Fruit fly (Drosophila melanogaster): ENCODE measurements around the gene CG4045.

Gene CG4045

DNA sequence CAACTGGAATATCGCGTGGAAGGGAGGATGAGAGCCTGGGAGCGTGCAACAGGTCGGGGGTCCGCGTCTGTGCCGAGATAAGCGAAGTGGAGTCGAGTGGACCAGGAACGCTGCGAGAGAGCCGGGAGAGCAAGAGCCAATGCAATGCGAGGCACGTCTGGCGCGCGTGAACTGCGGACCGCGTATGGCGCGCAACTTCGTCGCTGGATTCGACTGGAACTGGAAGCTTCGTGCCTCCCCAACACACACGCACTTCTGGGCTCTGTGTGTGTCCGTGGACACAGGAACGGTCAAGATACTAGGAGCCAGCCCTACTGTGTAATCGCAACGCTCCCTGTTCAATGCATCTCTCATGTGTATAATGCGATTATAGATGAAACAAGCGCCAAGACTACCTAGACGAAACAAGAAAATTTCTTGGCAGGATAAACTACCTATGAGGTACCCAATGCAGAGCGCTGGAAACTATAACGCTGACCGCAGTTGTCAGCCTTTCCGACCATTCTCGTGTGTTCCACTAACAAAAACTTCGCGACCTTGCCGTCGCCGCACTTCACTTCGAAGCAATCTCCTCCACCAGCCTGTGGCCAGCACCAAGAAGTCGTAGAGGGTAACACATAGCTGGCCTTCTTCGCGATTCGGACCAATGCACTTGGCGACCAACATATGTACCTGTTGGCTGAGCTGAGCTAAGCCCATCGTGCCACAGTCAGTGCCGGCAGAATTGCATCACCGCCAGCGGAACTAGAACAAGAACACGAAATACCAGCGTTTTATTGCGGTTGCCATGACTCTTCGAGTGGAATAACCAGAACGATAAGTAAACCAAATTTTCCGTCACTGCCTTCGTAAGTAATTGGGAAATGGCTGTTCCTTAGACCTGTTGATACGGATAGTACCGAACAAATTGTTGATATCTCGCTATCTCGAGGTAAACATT, 3.6 kb downstream of the CG4045 start, which contains the start of gene Rtca (continued):
- TF ChIP-seq CG8290 (GFP tag; optimal IDR thresholded peaks at IDR 0.05) (peak; percentile 14), CG8290 (tag; optimal IDR thresholded peaks at IDR 0.05) (peak in 1 of 2 experiments; percentile 62), gem (tag; optimal IDR thresholded peaks at IDR 0.05) (peak; percentile 78), CG1529 (GFP tag; optimal IDR thresholded peaks at IDR 0.05) (peak; percentile 8), CG12769 (tag; optimal IDR thresholded peaks at IDR 0.05) (peak; percentile 75), CG9609 (GFP tag; optimal IDR thresholded peaks at IDR 0.05) (peak; percentile 74), CkIIα-i1 (GFP tag; IDR thresholded peaks at IDR 0.05) (no peak), ac (GFP tag; optimal IDR thresholded peaks at IDR 0.05) (no peak), CG7839 (tag; optimal IDR thresholded peaks at IDR 0.05) (peak; percentile 80), Optix (GFP tag; IDR thresholded peaks at IDR 0.05) (peak; percentile 65; the same call in 1 of the 3 replicates), tx (GFP tag; optimal IDR thresholded peaks at IDR 0.05) (peak; percentile 68), slp2 (GFP tag; optimal IDR thresholded peaks at IDR 0.05) (no peak), nerfin-2 (GFP tag; IDR thresholded peaks at IDR 0.05; ENCODE audit: partially characterized antibody) (no peak), Rx (GFP tag; IDR thresholded peaks at IDR 0.05) (no peak; the same call in 1 of the 2 replicates), B-H2 (GFP tag; optimal IDR thresholded peaks at IDR 0.05) (no peak), br (optimal IDR thresholded peaks at IDR 0.05) (no peak), CG2712 (tag; optimal IDR thresholded peaks at IDR 0.05) (peak; percentile 53), Oli (tag; optimal IDR thresholded peaks at IDR 0.05) (peak; percentile 77), croc (GFP tag; conservative IDR thresholded peaks at IDR 0.05) (0 out of 3 replicates have a peak, but pooled peaks have one; percentile 18), Dip2 (GFP tag; IDR thresholded peaks at IDR 0.05) (no peak), CG17186 (GFP tag; optimal IDR thresholded peaks at IDR 0.05) (no peak), CG5180 (GFP tag; optimal IDR thresholded peaks at IDR 0.05) (peak; percentile 41), CG7357 (GFP tag; IDR thresholded peaks at IDR 0.05) (no peak), Kr (GFP tag; optimal IDR thresholded peaks at IDR 0.05) (no peak), Ravus (GFP tag; IDR thresholded peaks at IDR 0.05) (no peak), da (GFP tag; optimal IDR thresholded peaks at IDR 0.05) (no peak), chm (GFP tag; IDR thresholded peaks at IDR 0.05) (no peak), CG4730 (GFP tag; IDR thresholded peaks at IDR 0.05) (no peak), gfzf (GFP tag; optimal IDR thresholded peaks at IDR 0.05) (no peak), CG33557 (GFP tag; optimal IDR thresholded peaks at IDR 0.05) (no peak), CG13775 (GFP tag; optimal IDR thresholded peaks at IDR 0.05) (peak; percentile 46), CG11093 (GFP tag; IDR thresholded peaks at IDR 0.05) (peak; percentile 38; the same call in 1 of the 3 replicates), CG15479 (GFP tag; optimal IDR thresholded peaks at IDR 0.05) (peak; percentile 10), CG6254 (GFP tag; optimal IDR thresholded peaks at IDR 0.05) (peak; percentile 40), CG12391 (tag; optimal IDR thresholded peaks at IDR 0.05) (peak; percentile 68), CG8359 (GFP tag; optimal IDR thresholded peaks at IDR 0.05; ENCODE audit: borderline replicate concordance) (no peak), Sox102F (GFP tag; optimal IDR thresholded peaks at IDR 0.05) (peak; percentile 56), ase (GFP tag; IDR thresholded peaks at IDR 0.05) (no peak), HHEX (GFP tag; optimal IDR thresholded peaks at IDR 0.05) (peak; percentile 44), hth (optimal IDR thresholded peaks at IDR 0.05) (no peak), CG16863 (GFP tag; optimal IDR thresholded peaks at IDR 0.05) (peak; percentile 51), sd (tag; optimal IDR thresholded peaks at IDR 0.05) (peak; percentile 74), wdn (GFP tag; IDR thresholded peaks at IDR 0.05) (peak; percentile 56), CG8924 (tag; optimal IDR thresholded peaks at IDR 0.05) (peak; percentile 62), Opbp (GFP tag; IDR thresholded peaks at IDR 0.05; ENCODE audit: partially characterized antibody) (no peak), Lhr (GFP tag; optimal IDR thresholded peaks at IDR 0.05) (no peak), jumu (GFP tag; optimal IDR thresholded peaks at IDR 0.05) (peak; percentile 51), CG6765 (GFP tag; optimal IDR thresholded peaks at IDR 0.05) (peak; percentile 58), H15 (GFP tag; IDR thresholded peaks at IDR 0.05) (peak; percentile 44; the same call in 1 of the 3 replicates)

All from whole organism, embryonic.